Fruit fly (Drosophila melanogaster) whole organism, embryonic: ENCODE measurements around the gene CG3909.

Experiments used
- Asciz ChIP-seq: fragments of 200-800 bp; sonication (Bioruptor generic); optimal IDR thresholded peaks from 2 replicates; lab custom pipeline; 2017; ENCODE audit warnings: missing biosample characterization, mild to moderate bottlenecking, missing genetic modification characterization, missing genetic modification reagents
- Awh ChIP-seq: fragments of 200-800 bp; sonication (Bioruptor generic); IDR thresholded peaks from 2 replicates; pipeline ENCODE4, ENCODE4 v1.3.6; 2022; ENCODE audit warnings: missing biosample characterization, missing genetic modification characterization
- B-H2 ChIP-seq: fragments of 200-800 bp; sonication (Bioruptor generic); optimal IDR thresholded peaks from 2 replicates; lab custom pipeline; 2018; ENCODE audit warnings: missing biosample characterization, mild to moderate bottlenecking, missing genetic modification characterization
- Bteb2 ChIP-seq: fragments of 200-800 bp; sonication (Bioruptor generic); optimal IDR thresholded peaks from 2 replicates; lab custom pipeline; 2016; ENCODE audit warnings: missing biosample characterization, missing genetic modification characterization
- CG10543 ChIP-seq: fragments of 200-800 bp; sonication (Bioruptor generic); optimal IDR thresholded peaks from 3 replicates; lab custom pipeline; 2017; ENCODE audit warnings: missing biosample characterization, mild to moderate bottlenecking, missing genetic modification characterization, moderate library complexity
- CG11560 ChIP-seq: fragments of 200-800 bp; sonication (Bioruptor generic); IDR thresholded peaks from 3 replicates; pipeline ENCODE4 v1.3.6; 2022; ENCODE audit warnings: missing biosample characterization, missing genetic modification characterization
- CG12155 ChIP-seq: fragments of 200-800 bp; sonication (Bioruptor generic); optimal IDR thresholded peaks from 3 replicates; lab custom pipeline; 2016; ENCODE audit warnings: missing biosample characterization, missing genetic modification characterization
- CG12744 ChIP-seq: fragments of 200-800 bp; sonication (Bioruptor generic); optimal IDR thresholded peaks from 2 replicates; lab custom pipeline; 2016; ENCODE audit warnings: missing biosample characterization, missing genetic modification characterization
- CG13296 ChIP-seq: fragments of 200-800 bp; sonication (Bioruptor generic); optimal IDR thresholded peaks from 3 replicates; lab custom pipeline; 2018; ENCODE audit warnings: missing biosample characterization, mild to moderate bottlenecking, missing genetic modification characterization
- CG14050 ChIP-seq: fragments of 200-800 bp; sonication (Bioruptor generic); IDR thresholded peaks from 3 replicates; pipeline ENCODE4 v1.3.6; 2022; ENCODE audit warnings: missing biosample characterization, missing genetic modification characterization
- CG15269 ChIP-seq: fragments of 200-800 bp; sonication (Bioruptor generic); optimal IDR thresholded peaks from 2 replicates; lab custom pipeline; 2018; ENCODE audit warnings: missing biosample characterization, mild to moderate bottlenecking, missing genetic modification characterization, moderate library complexity
- CG16863 ChIP-seq: fragments of 200-800 bp; sonication (Bioruptor generic); optimal IDR thresholded peaks from 3 replicates; lab custom pipeline; 2016; ENCODE audit warnings: missing biosample characterization, missing genetic modification characterization
- CG17359 ChIP-seq: fragments of 200-800 bp; sonication (Bioruptor generic); optimal IDR thresholded peaks from 3 replicates; lab custom pipeline; 2018; ENCODE audit warnings: missing biosample characterization, mild to moderate bottlenecking, missing genetic modification characterization, moderate library complexity
- CG17568 ChIP-seq: fragments of 200-800 bp; sonication (Bioruptor generic); optimal IDR thresholded peaks from 2 replicates; lab custom pipeline; 2018; ENCODE audit warnings: missing biosample characterization, mild to moderate bottlenecking, missing genetic modification characterization, moderate library complexity
- CG17912 ChIP-seq: fragments of 200-800 bp; sonication (Bioruptor generic); optimal IDR thresholded peaks from 2 replicates; lab custom pipeline; 2018; ENCODE audit warnings: missing biosample characterization, mild to moderate bottlenecking, missing genetic modification characterization
- CG18262 ChIP-seq: fragments of 200-800 bp; optimal IDR thresholded peaks from 3 replicates; lab custom pipeline; 2019; ENCODE audit warnings: missing biosample characterization, mild to moderate bottlenecking, missing genetic modification characterization, moderate library complexity
- CG18764 ChIP-seq: fragments of 200-800 bp; sonication (Bioruptor generic); optimal IDR thresholded peaks from 3 replicates; lab custom pipeline; 2016; ENCODE audit warnings: missing biosample characterization, missing genetic modification characterization
- CG2120 ChIP-seq: fragments of 200-800 bp; sonication (Bioruptor generic); optimal IDR thresholded peaks from 3 replicates; lab custom pipeline; 2016; ENCODE audit warnings: missing biosample characterization, missing genetic modification characterization
- CG2202 ChIP-seq: fragments of 200-800 bp; sonication (Bioruptor generic); optimal IDR thresholded peaks from 2 replicates; lab custom pipeline; 2018; ENCODE audit warnings: missing biosample characterization, mild to moderate bottlenecking, missing genetic modification characterization
- CG3163 ChIP-seq: fragments of 200-800 bp; sonication (Bioruptor generic); optimal IDR thresholded peaks from 3 replicates; lab custom pipeline; 2016; ENCODE audit warnings: missing biosample characterization, missing genetic modification characterization
- CG3407 ChIP-seq: fragments of 200-800 bp; sonication (Bioruptor generic); optimal IDR thresholded peaks from 2 replicates; lab custom pipeline; 2018; ENCODE audit warnings: missing biosample characterization, mild to moderate bottlenecking, missing genetic modification characterization
- CG4360 ChIP-seq: fragments of 200-800 bp; sonication (Bioruptor generic); IDR thresholded peaks from 2 replicates; pipeline ENCODE4 v1.3.6; 2022; ENCODE audit warnings: missing biosample characterization, missing genetic modification characterization
- CG6683 ChIP-seq: fragments of 200-800 bp; sonication (Bioruptor generic); optimal IDR thresholded peaks from 2 replicates; lab custom pipeline; 2017; ENCODE audit warnings: missing biosample characterization, mild to moderate bottlenecking, missing genetic modification characterization, missing genetic modification reagents
- CoRest ChIP-seq: fragments of 200-800 bp; sonication (Bioruptor generic); optimal IDR thresholded peaks from 3 replicates; lab custom pipeline; 2018; ENCODE audit warnings: missing biosample characterization, mild to moderate bottlenecking, missing genetic modification characterization, moderate library complexity
- CrebB ChIP-seq: fragments of 200-800 bp; sonication (Bioruptor generic); optimal IDR thresholded peaks from 3 replicates; lab custom pipeline; 2018; ENCODE audit warnings: missing biosample characterization, mild to moderate bottlenecking, missing genetic modification characterization
- HLH4C ChIP-seq: fragments of 200-800 bp; sonication (Bioruptor generic); IDR thresholded peaks from 3 replicates; pipeline ENCODE4 v1.3.6; 2022; ENCODE audit warnings: missing biosample characterization, missing genetic modification characterization; ENCODE audit not compliant: partially characterized antibody
- HLH54F ChIP-seq: fragments of 200-800 bp; sonication (Bioruptor generic); optimal IDR thresholded peaks from 3 replicates; lab custom pipeline; 2016; ENCODE audit warnings: missing biosample characterization, missing genetic modification characterization
- Hmx ChIP-seq: fragments of 200-800 bp; sonication (Bioruptor generic); optimal IDR thresholded peaks from 2 replicates; lab custom pipeline; 2016; ENCODE audit warnings: missing biosample characterization, missing genetic modification characterization
- Hr39 ChIP-seq: fragments of >200 bp; optimal IDR thresholded peaks from 2 replicates; lab custom pipeline; 2017
- Jarid2 ChIP-seq: fragments of 200-800 bp; sonication (Bioruptor generic); optimal IDR thresholded peaks from 3 replicates; lab custom pipeline; 2017; ENCODE audit warnings: mild to moderate bottlenecking, missing biosample characterization, missing genetic modification reagents, missing genetic modification characterization
- Lim3 ChIP-seq: fragments of 200-800 bp; sonication (Bioruptor generic); IDR thresholded peaks from 2 replicates; pipeline ENCODE4 v1.3.6; 2022; ENCODE audit warnings: missing biosample characterization, missing genetic modification characterization
- MTF-1 ChIP-seq: fragments of 200-800 bp; sonication (Bioruptor generic); optimal IDR thresholded peaks from 2 replicates; lab custom pipeline; 2018; ENCODE audit warnings: missing biosample characterization, mild to moderate bottlenecking, missing genetic modification characterization, borderline replicate concordance
- Myb ChIP-seq: fragments of 200-800 bp; sonication (Bioruptor generic); optimal IDR thresholded peaks from 2 replicates; lab custom pipeline; 2016; ENCODE audit warnings: missing biosample characterization, missing genetic modification characterization
- Nf-YA ChIP-seq: fragments of 200-800 bp; sonication (Bioruptor generic); IDR thresholded peaks from 2 replicates; pipeline ENCODE4 v1.3.6; 2022; ENCODE audit warnings: missing biosample characterization, missing genetic modification characterization
- Pdp1 ChIP-seq, 2 experiments: fragments of 200-800 bp; sonication (Bioruptor generic); optimal IDR thresholded peaks; 3 replicates each; lab custom pipeline; 2016; ENCODE audit warnings: missing biosample characterization in 2 of 2, missing genetic modification characterization in 2 of 2, mild to moderate bottlenecking in 1 of 2, moderate library complexity in 1 of 2
- Rfx ChIP-seq: fragments of 200-800 bp; sonication (Bioruptor generic); IDR thresholded peaks from 2 replicates; pipeline ENCODE4 v1.3.6; 2022; ENCODE audit warnings: missing biosample characterization, missing genetic modification characterization
- Side ChIP-seq: fragments of 200-800 bp; sonication (Bioruptor generic); optimal IDR thresholded peaks from 2 replicates; lab custom pipeline; 2016; ENCODE audit warnings: missing biosample characterization, missing genetic modification characterization
- aop ChIP-seq: fragments of 200-800 bp; sonication (Bioruptor generic); IDR thresholded peaks from 2 replicates; pipeline ENCODE4 v1.3.6; 2022; ENCODE audit warnings: missing biosample characterization, missing genetic modification characterization
- cato ChIP-seq: fragments of 200-800 bp; sonication (Bioruptor generic); optimal IDR thresholded peaks from 2 replicates; lab custom pipeline; 2016; ENCODE audit warnings: missing biosample characterization, missing genetic modification characterization, borderline replicate concordance
- dysf ChIP-seq: fragments of 200-800 bp; sonication (Bioruptor generic); IDR thresholded peaks from 3 replicates; pipeline ENCODE4 v1.3.6; 2022; ENCODE audit warnings: missing biosample characterization, missing genetic modification characterization
- en ChIP-seq: fragments of 200-800 bp; sonication (Bioruptor generic); optimal IDR thresholded peaks from 2 replicates; lab custom pipeline; 2016; ENCODE audit warnings: missing biosample characterization, missing genetic modification characterization
- ftz-f1 ChIP-seq: fragments of 200-800 bp; sonication (Bioruptor generic); optimal IDR thresholded peaks from 2 replicates; lab custom pipeline; 2016; ENCODE audit warnings: missing biosample characterization, missing genetic modification characterization
- ham ChIP-seq: fragments of 200-800 bp; sonication (Bioruptor generic); IDR thresholded peaks from 2 replicates; pipeline ENCODE4 v1.3.6; 2022; ENCODE audit warnings: missing biosample characterization, missing genetic modification characterization
- ind ChIP-seq: fragments of 200-800 bp; sonication (Bioruptor generic); optimal IDR thresholded peaks from 3 replicates; lab custom pipeline; 2016; ENCODE audit warnings: missing biosample characterization, missing genetic modification characterization
- jigr1 ChIP-seq: fragments of 200-800 bp; sonication (Bioruptor generic); IDR thresholded peaks from 3 replicates; pipeline ENCODE4 v1.3.6; 2022; ENCODE audit warnings: missing biosample characterization, missing genetic modification characterization
- kay ChIP-seq: fragments of 200-800 bp; sonication (Bioruptor generic); optimal IDR thresholded peaks from 2 replicates; lab custom pipeline; 2016; ENCODE audit warnings: missing biosample characterization, missing genetic modification characterization
- lola ChIP-seq, 3 experiments: fragments of >200 bp in 2 of 3; fragments of 200-800 bp in 1 of 3; sonication (Bioruptor generic) in 1 of 3; optimal IDR thresholded peaks; 2 replicates each; lab custom pipeline; 2017 to 2019; ENCODE audit warnings: missing biosample characterization in 3 of 3, missing genetic modification characterization in 3 of 3, mild to moderate bottlenecking in 1 of 3, moderate library complexity in 1 of 3
- lov ChIP-seq, 2 experiments: fragments of 200-800 bp in 1 of 2; fragments of >200 bp in 1 of 2; sonication (Bioruptor generic) in 1 of 2; IDR thresholded peaks in 1 of 2; optimal IDR thresholded peaks in 1 of 2; 2 replicates in 1 of 2; 3 replicates in 1 of 2; pipeline versions ENCODE4 v1.3.6 to Lab custom; 2017 to 2022; ENCODE audit warnings: missing biosample characterization in 1 of 2, missing genetic modification characterization in 1 of 2
- otp ChIP-seq: fragments of 200-800 bp; sonication (Bioruptor generic); IDR thresholded peaks from 3 replicates; pipeline ENCODE4, ENCODE4 v1.3.6; 2022; ENCODE audit warnings: missing biosample characterization, missing genetic modification characterization
- ranshi ChIP-seq: fragments of 200-800 bp; sonication (Bioruptor generic); IDR thresholded peaks from 2 replicates; pipeline ENCODE4 v1.3.6; 2022; ENCODE audit warnings: missing biosample characterization, missing genetic modification characterization
- seq ChIP-seq: fragments of 200-800 bp; sonication (Bioruptor generic); IDR thresholded peaks from 2 replicates; pipeline ENCODE4 v1.3.6; 2022; ENCODE audit warnings: missing biosample characterization, missing genetic modification characterization

The CG3909 gene

dm6 chr3R:10084914-10085313, 41.8 kb downstream of the CG3909 start:
- TF ChIP-seq HLH54F (GFP tag; lab: Kevin White, UChicago): peak; percentile 74
- TF ChIP-seq ham (GFP tag; lab: Robert Waterston, UW): no peak
- peak; percentile 35 for TF ChIP-seq CG15269 (tag; lab: Kevin White, UChicago)
- no peak for TF ChIP-seq seq
- TF ChIP-seq en: no peak
- TF ChIP-seq CG13296 (GFP tag; lab: Kevin White, UChicago): peak; percentile 7
- no peak for TF ChIP-seq Awh (GFP tag; lab: Robert Waterston, UW)
- TF ChIP-seq ftz-f1 (GFP tag; lab: Kevin White, UChicago): no peak
- TF ChIP-seq MTF-1: no peak
- peak; percentile 25 for TF ChIP-seq Myb (GFP tag; lab: Kevin White, UChicago)
- no peak for TF ChIP-seq CG17568 (GFP tag; lab: Kevin White, UChicago)
- no peak for TF ChIP-seq Side (GFP tag; lab: Kevin White, UChicago)
- TF ChIP-seq CG17359 (tag; lab: Kevin White, UChicago): peak; percentile 32
- TF ChIP-seq dysf: peak; percentile 69
- no peak for TF ChIP-seq aop (GFP tag; lab: Robert Waterston, UW)
- TF ChIP-seq CG2120 (GFP tag; lab: Kevin White, UChicago): peak; percentile 91
- no peak for TF ChIP-seq Hmx (GFP tag; lab: Kevin White, UChicago)
- peak; percentile 8 to 27 for TF ChIP-seq Pdp1 (GFP tag; optimal IDR thresholded peaks at IDR 0.05; lab: Kevin White, UChicago)
- no peak for TF ChIP-seq cato (GFP tag; lab: Kevin White, UChicago)
- peak; percentile 45 for TF ChIP-seq ind (GFP tag; lab: Kevin White, UChicago)
- peak; percentile 26 for TF ChIP-seq Bteb2
- TF ChIP-seq kay (GFP tag; lab: Kevin White, UChicago): no peak
- TF ChIP-seq CG18262 (tag; lab: Kevin White, UChicago): no peak
- no peak for TF ChIP-seq otp (GFP tag; lab: Robert Waterston, UW)
- peak; percentile 21; the same call in 1 of the 2 replicates for TF ChIP-seq Nf-YA
- peak; percentile 47 for TF ChIP-seq CoRest (tag; lab: Kevin White, UChicago)
- TF ChIP-seq ranshi (GFP tag; lab: Robert Waterston, UW): peak; percentile 67; the same call in 1 of the 2 replicates
- TF ChIP-seq jigr1 (GFP tag; lab: Robert Waterston, UW): no peak; the same call in 2 of the 3 replicates
- TF ChIP-seq CG14050: no peak
- TF ChIP-seq Rfx: peak; percentile 79
- TF ChIP-seq B-H2 (GFP tag; lab: Kevin White, UChicago): no peak
- TF ChIP-seq CG3163 (GFP tag; lab: Kevin White, UChicago): no peak
- TF ChIP-seq CG3407 (GFP tag; lab: Kevin White, UChicago): no peak
- no peak for TF ChIP-seq CrebB (tag; lab: Kevin White, UChicago)
- TF ChIP-seq lola (GFP tag; optimal IDR thresholded peaks at IDR 0.05; lab: Kevin White, UChicago): no peak
- TF ChIP-seq CG16863 (GFP tag; lab: Kevin White, UChicago): no peak
- TF ChIP-seq HLH4C (GFP tag; lab: Robert Waterston, UW): no peak
- TF ChIP-seq Lim3 (GFP tag; lab: Robert Waterston, UW): no peak
- TF ChIP-seq CG4360 (GFP tag; lab: Robert Waterston, UW): no peak
- no peak for TF ChIP-seq CG6683 (GFP tag; lab: Kevin White, UChicago)
- TF ChIP-seq CG11560 (tag; lab: Robert Waterston, UW): no peak; the same call in 2 of the 3 replicates
- no peak for TF ChIP-seq CG17912 (GFP tag; lab: Kevin White, UChicago)
- TF ChIP-seq Jarid2 (GFP tag; lab: Kevin White, UChicago): no peak
- no peak for TF ChIP-seq Asciz (GFP tag; lab: Kevin White, UChicago)
- TF ChIP-seq CG12744 (GFP tag; lab: Kevin White, UChicago): no peak
- TF ChIP-seq CG10543 (GFP tag; lab: Kevin White, UChicago): no peak
- peak; percentile 52 for TF ChIP-seq CG12155 (GFP tag; lab: Kevin White, UChicago)
- TF ChIP-seq CG18764 (GFP tag; lab: Kevin White, UChicago): no peak
- no peak for TF ChIP-seq Hr39
- TF ChIP-seq CG2202: no peak
- TF ChIP-seq lov (optimal IDR thresholded peaks at IDR 0.05; lab: Kevin White, UChicago): no peak
- TF ChIP-seq lov (GFP tag; IDR thresholded peaks at IDR 0.05; lab: Robert Waterston, UW): no peak
